Worm (Caenorhabditis elegans) whole organism, early embryonic: ENCODE data around the gene F34D6.1.

ENCODE experiments used
- F13C5.2 ChIP-seq: sonication (generic microtip); optimal IDR thresholded peaks from 2 replicates; lab custom pipeline; 2017; ENCODE audit warnings: mild to moderate bottlenecking, missing genetic modification characterization, inconsistent platforms, missing compliant biosample characterization
- ama-1 ChIP-seq: fragments of 150-350 bp; optimal IDR thresholded peaks from 2 replicates; lab custom pipeline; 2014
- pes-1 ChIP-seq: fragments of 200-800 bp; sonication (Bioruptor generic); IDR thresholded peaks from 2 replicates; pipeline ENCODE4 v1.3.6; 2022; ENCODE audit warnings: missing genetic modification reagents, missing genetic modification characterization, missing compliant biosample characterization
- sea-1 ChIP-seq: fragments of 200-800 bp; sonication (Bioruptor generic); conservative IDR thresholded peaks from 2 replicates; pipeline ENCODE4 v1.3.6; 2022; ENCODE audit warnings: missing genetic modification characterization, missing compliant biosample characterization

- no peak for TF ChIP-seq F13C5.2 (tag; lab: Kevin White, UChicago)
- no peak for TF ChIP-seq ama-1 (lab: Kevin White, UChicago)
- no peak for TF ChIP-seq pes-1 (GFP tag; lab: Robert Waterston, UW)
- TF ChIP-seq sea-1: no peak
These were observed 43.7 kb downstream of the F34D6.1 start, which contains the start of gene F22E5.21 for ce11 chrII:2637359-2637758.
